Worm (Caenorhabditis elegans) whole organism, mixed stage, embryonic: ENCODE data around the gene C35D10.1.

Experiments
- pha-4 ChIP-seq: fragments of 150-350 bp; optimal IDR thresholded peaks from 2 replicates; lab custom pipeline; 2018; ENCODE audit warnings: missing biosample characterization, missing genetic modification reagents, missing genetic modification characterization
- sptf-1 ChIP-seq: sonication (generic microtip); optimal IDR thresholded peaks from 2 replicates; lab custom pipeline; 2017; ENCODE audit warnings: mild to moderate bottlenecking, missing genetic modification characterization, moderate library complexity, missing compliant biosample characterization
- unc-62 ChIP-seq: fragments of 150-350 bp; optimal IDR thresholded peaks from 2 replicates; lab custom pipeline; 2014; ENCODE audit warnings: missing biosample characterization, missing genetic modification reagents, missing genetic modification characterization

ce11 chrIII:4917960-4918712, 38.6 kb downstream of the C35D10.1 start, which contains the start of gene rpb-8:
- no peak for TF ChIP-seq pha-4 (tag; lab: Kevin White, UChicago)
- TF ChIP-seq sptf-1 (tag; lab: Kevin White, UChicago): no peak
- TF ChIP-seq unc-62 (GFP tag; lab: Kevin White, UChicago): no peak
